Fruit fly (Drosophila melanogaster): Measurements from ENCODE around the gene Phf5a.

- TF ChIP-seq EcR (GFP tag; optimal IDR thresholded peaks at IDR 0.05): no peak
- no peak for TF ChIP-seq CG17806 (tag; optimal IDR thresholded peaks at IDR 0.05)
- no peak for TF ChIP-seq CG10348 (GFP tag; IDR thresholded peaks at IDR 0.05)
Observed at dm6 chr2L:6457583-6457982, 33.1 kb downstream of the Phf5a start.

Measured in whole organism, pupa.